Fruit fly (Drosophila melanogaster): ENCODE measurements around the gene CG7173.

DNA sequence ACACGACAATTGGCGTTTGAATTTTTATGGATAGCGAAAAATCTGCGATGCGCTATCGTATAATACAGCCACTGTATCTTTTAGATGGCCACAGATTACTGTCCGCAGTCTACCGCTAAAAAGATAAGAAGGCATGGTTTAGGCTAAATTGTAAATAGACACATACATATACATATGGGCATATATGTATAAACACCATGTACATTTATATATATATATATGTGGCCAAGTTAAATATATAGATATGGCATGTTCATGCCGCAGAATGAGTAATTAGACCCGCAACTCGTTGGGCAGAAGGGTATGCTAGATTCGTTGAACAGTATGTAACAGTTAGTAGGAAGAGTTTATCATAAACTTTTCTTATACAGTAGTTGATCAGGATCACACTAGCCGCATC is 4.1 kb upstream of the CG7173 start, which contains the start of gene CapaR:
- TF ChIP-seq CG1620 (GFP tag; optimal IDR thresholded peaks at IDR 0.05) = no peak
- no peak for TF ChIP-seq CG12768 (GFP tag; optimal IDR thresholded peaks at IDR 0.05)
- TF ChIP-seq cic (GFP tag; optimal IDR thresholded peaks at IDR 0.05) = no peak
- no peak for TF ChIP-seq toe (GFP tag; optimal IDR thresholded peaks at IDR 0.05)
- no peak for TF ChIP-seq Crg-1 (GFP tag; optimal IDR thresholded peaks at IDR 0.05)
- no peak for TF ChIP-seq cnc (optimal IDR thresholded peaks at IDR 0.05)
- no peak for TF ChIP-seq kay (GFP tag; ENCODE audit: borderline replicate concordance)
- TF ChIP-seq Hr96 (GFP tag; optimal IDR thresholded peaks at IDR 0.05) = no peak
- no peak for TF ChIP-seq CG33017 (tag; optimal IDR thresholded peaks at IDR 0.05)

All from whole organism, adult.